Worm (Caenorhabditis elegans): ENCODE results near the gene ncam-1.

Gene ncam-1

ce11 chrX:671807-672206 is 19.9 kb upstream of the ncam-1 start, which contains the start of gene lgc-32:
TSS of gene lgc-32 (plus strand) at chrX:672107.
- TF ChIP-seq T22C8.4 (GFP tag; IDR thresholded peaks at IDR 0.05), result no peak
- no peak for TF ChIP-seq tab-1 (GFP tag; IDR thresholded peaks at IDR 0.05)
- TF ChIP-seq med-1 (GFP tag; optimal IDR thresholded peaks at IDR 0.05; ENCODE audit: insufficient read depth), result no peak
- TF ChIP-seq klf-2 (GFP tag; conservative IDR thresholded peaks at IDR 0.05), result no peak
- TF ChIP-seq ztf-23 (GFP tag; IDR thresholded peaks at IDR 0.05), result no peak
- no peak for TF ChIP-seq flt-1 (GFP tag; IDR thresholded peaks at IDR 0.05)
- TF ChIP-seq ztf-29 (GFP tag; IDR thresholded peaks at IDR 0.05), result no peak
- no peak for TF ChIP-seq cog-1 (tag; optimal IDR thresholded peaks at IDR 0.05)
- no peak for TF ChIP-seq ref-1 (GFP tag; conservative IDR thresholded peaks at IDR 0.05)

- TF ChIP-seq ref-1 (GFP tag; conservative IDR thresholded peaks at IDR 0.05) (no peak), cog-1 (tag; optimal IDR thresholded peaks at IDR 0.05) (no peak), ztf-23 (GFP tag; IDR thresholded peaks at IDR 0.05) (no peak), tab-1 (GFP tag; IDR thresholded peaks at IDR 0.05) (no peak), T22C8.4 (GFP tag; IDR thresholded peaks at IDR 0.05) (no peak), med-1 (GFP tag; optimal IDR thresholded peaks at IDR 0.05; ENCODE audit: insufficient read depth) (no peak), flt-1 (GFP tag; IDR thresholded peaks at IDR 0.05) (no peak), klf-2 (GFP tag; conservative IDR thresholded peaks at IDR 0.05) (no peak), ztf-29 (GFP tag; IDR thresholded peaks at IDR 0.05) (no peak)
These were observed 10.8 kb upstream of the ncam-1 start, which contains the start of gene T19D7.7 for ce11 chrX:680920-681319. TSS of gene T19D7.7 (minus strand) at chrX:681020.

ce11 chrX:681413-681812 is 10.3 kb upstream of the ncam-1 start:
- no peak for TF ChIP-seq tab-1 (GFP tag; IDR thresholded peaks at IDR 0.05)

- TF ChIP-seq cog-1 (tag; optimal IDR thresholded peaks at IDR 0.05) (no peak), T22C8.4 (GFP tag; IDR thresholded peaks at IDR 0.05) (no peak), klf-2 (GFP tag; conservative IDR thresholded peaks at IDR 0.05) (no peak), med-1 (GFP tag; optimal IDR thresholded peaks at IDR 0.05; ENCODE audit: insufficient read depth) (no peak), ztf-23 (GFP tag; IDR thresholded peaks at IDR 0.05) (no peak)
These were observed 9.0 kb upstream of the ncam-1 start, which contains the start of gene Y9C12A.1 for ce11 chrX:682691-683090. TSS of gene Y9C12A.1 (minus strand) at chrX:682791.

- no peak for TF ChIP-seq klf-2 (GFP tag; conservative IDR thresholded peaks at IDR 0.05)
These were observed 3.1 kb upstream of the ncam-1 start for ce11 chrX:688602-689001.

- TF ChIP-seq ztf-23 (GFP tag; IDR thresholded peaks at IDR 0.05), result no peak
- TF ChIP-seq tab-1 (GFP tag; IDR thresholded peaks at IDR 0.05), result no peak
- TF ChIP-seq klf-2 (GFP tag; conservative IDR thresholded peaks at IDR 0.05), result no peak
- no peak for TF ChIP-seq cog-1 (tag; optimal IDR thresholded peaks at IDR 0.05)
- no peak for TF ChIP-seq T22C8.4 (GFP tag; IDR thresholded peaks at IDR 0.05)
- no peak for TF ChIP-seq ztf-29 (GFP tag; IDR thresholded peaks at IDR 0.05)
- no peak for TF ChIP-seq ref-1 (GFP tag; conservative IDR thresholded peaks at IDR 0.05)
- TF ChIP-seq med-1 (GFP tag; optimal IDR thresholded peaks at IDR 0.05; ENCODE audit: insufficient read depth), result no peak
- TF ChIP-seq flt-1 (GFP tag; IDR thresholded peaks at IDR 0.05), result no peak
These were observed 4.5 kb downstream of the ncam-1 start for ce11 chrX:696253-696652.

- TF ChIP-seq T22C8.4 (GFP tag; IDR thresholded peaks at IDR 0.05) (no peak), med-1 (GFP tag; optimal IDR thresholded peaks at IDR 0.05; ENCODE audit: insufficient read depth) (no peak), flt-1 (GFP tag; IDR thresholded peaks at IDR 0.05) (no peak), tab-1 (GFP tag; IDR thresholded peaks at IDR 0.05) (no peak), ztf-23 (GFP tag; IDR thresholded peaks at IDR 0.05) (no peak), ref-1 (GFP tag; conservative IDR thresholded peaks at IDR 0.05) (no peak), ztf-29 (GFP tag; IDR thresholded peaks at IDR 0.05) (no peak), cog-1 (tag; optimal IDR thresholded peaks at IDR 0.05) (no peak), klf-2 (GFP tag; conservative IDR thresholded peaks at IDR 0.05) (no peak)
These were observed 14.8 kb downstream of the ncam-1 start, which contains the start of gene M02A10.1 for ce11 chrX:706490-706889. TSS of gene M02A10.1 (plus strand) at chrX:706790.

- no peak for TF ChIP-seq med-1 (GFP tag; optimal IDR thresholded peaks at IDR 0.05; ENCODE audit: insufficient read depth)
- no peak for TF ChIP-seq ref-1 (GFP tag; conservative IDR thresholded peaks at IDR 0.05)
- no peak for TF ChIP-seq cog-1 (tag; optimal IDR thresholded peaks at IDR 0.05)
- TF ChIP-seq T22C8.4 (GFP tag; IDR thresholded peaks at IDR 0.05), result no peak
- no peak for TF ChIP-seq tab-1 (GFP tag; IDR thresholded peaks at IDR 0.05)
- no peak for TF ChIP-seq ztf-29 (GFP tag; IDR thresholded peaks at IDR 0.05)
- TF ChIP-seq ztf-23 (GFP tag; IDR thresholded peaks at IDR 0.05), result no peak
- no peak for TF ChIP-seq flt-1 (GFP tag; IDR thresholded peaks at IDR 0.05)
- TF ChIP-seq klf-2 (GFP tag; conservative IDR thresholded peaks at IDR 0.05), result no peak
These were observed 22.7 kb downstream of the ncam-1 start, which contains the start of gene irk-2 for ce11 chrX:714398-714797. TSS of gene irk-2 (minus strand) at chrX:714498.

ce11 chrX:725868-726267 is 34.2 kb downstream of the ncam-1 start, which contains the start of gene sli-1:
TSS of gene sli-1 (minus strand) at chrX:725968.
- no peak for TF ChIP-seq flt-1 (GFP tag; IDR thresholded peaks at IDR 0.05)

- TF ChIP-seq ztf-29 (GFP tag; IDR thresholded peaks at IDR 0.05) (no peak), tab-1 (GFP tag; IDR thresholded peaks at IDR 0.05) (no peak), klf-2 (GFP tag; conservative IDR thresholded peaks at IDR 0.05) (no peak), T22C8.4 (GFP tag; IDR thresholded peaks at IDR 0.05) (no peak), med-1 (GFP tag; optimal IDR thresholded peaks at IDR 0.05; ENCODE audit: insufficient read depth) (no peak), flt-1 (GFP tag; IDR thresholded peaks at IDR 0.05) (no peak), ref-1 (GFP tag; conservative IDR thresholded peaks at IDR 0.05) (no peak), cog-1 (tag; optimal IDR thresholded peaks at IDR 0.05) (no peak), ztf-23 (GFP tag; IDR thresholded peaks at IDR 0.05) (no peak)
These were observed 34.6 kb downstream of the ncam-1 start for ce11 chrX:726295-726694.

- no peak for TF ChIP-seq ztf-29 (GFP tag; IDR thresholded peaks at IDR 0.05)
- no peak for TF ChIP-seq klf-2 (GFP tag; conservative IDR thresholded peaks at IDR 0.05)
- peak; percentile 85 for TF ChIP-seq cog-1 (tag; optimal IDR thresholded peaks at IDR 0.05)
- TF ChIP-seq T22C8.4 (GFP tag; IDR thresholded peaks at IDR 0.05), result peak; percentile 100
- TF ChIP-seq med-1 (GFP tag; optimal IDR thresholded peaks at IDR 0.05; ENCODE audit: insufficient read depth), result no peak
- no peak for TF ChIP-seq ztf-23 (GFP tag; IDR thresholded peaks at IDR 0.05)
- no peak for TF ChIP-seq ref-1 (GFP tag; conservative IDR thresholded peaks at IDR 0.05)
- TF ChIP-seq tab-1 (GFP tag; IDR thresholded peaks at IDR 0.05), result peak; percentile 50; the same call in 1 of the 2 replicates
- TF ChIP-seq flt-1 (GFP tag; IDR thresholded peaks at IDR 0.05), result no peak
These were observed 36.0 kb downstream of the ncam-1 start for ce11 chrX:727737-728136.
